Fruit fly (Drosophila melanogaster): ENCODE data around the gene drl.

drl gene

DNA sequence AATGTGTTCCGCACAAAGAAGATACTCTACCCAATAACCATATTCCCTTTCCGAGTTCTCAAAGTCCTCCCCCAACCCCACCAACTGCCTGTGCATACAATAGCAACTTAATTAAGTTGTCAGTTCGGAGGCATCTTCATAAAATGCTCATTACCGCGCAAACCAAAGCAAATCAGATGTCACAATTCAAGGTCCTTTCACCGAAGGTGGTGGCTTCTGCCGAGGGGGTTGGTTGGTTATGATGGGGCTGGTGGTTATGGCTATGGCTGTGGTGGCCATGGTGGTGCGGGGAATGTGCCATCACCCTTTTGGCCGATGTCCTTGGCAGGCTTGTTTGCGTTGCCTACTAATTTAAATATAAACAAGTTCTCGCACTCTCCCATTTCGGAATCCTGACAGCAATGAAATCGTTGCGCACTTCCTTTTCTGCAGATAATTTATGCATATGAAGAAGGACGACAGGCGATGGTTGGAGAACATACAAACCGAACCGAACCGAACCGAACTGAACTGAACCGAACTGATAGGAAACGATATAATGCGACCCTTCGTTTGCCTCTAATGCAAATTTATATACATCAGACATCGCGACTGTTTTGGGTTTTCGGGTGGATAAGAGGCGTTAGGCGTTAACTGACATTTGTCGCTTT lies 45.6 kb downstream of the drl start:
- TF ChIP-seq pan (optimal IDR thresholded peaks at IDR 0.05) (no peak), EcR (GFP tag; optimal IDR thresholded peaks at IDR 0.05) (no peak), Dll (optimal IDR thresholded peaks at IDR 0.05) (no peak), usp (GFP tag; optimal IDR thresholded peaks at IDR 0.05) (no peak), psq (optimal IDR thresholded peaks at IDR 0.05) (no peak), CG8478 (optimal IDR thresholded peaks at IDR 0.05) (no peak)

DNA sequence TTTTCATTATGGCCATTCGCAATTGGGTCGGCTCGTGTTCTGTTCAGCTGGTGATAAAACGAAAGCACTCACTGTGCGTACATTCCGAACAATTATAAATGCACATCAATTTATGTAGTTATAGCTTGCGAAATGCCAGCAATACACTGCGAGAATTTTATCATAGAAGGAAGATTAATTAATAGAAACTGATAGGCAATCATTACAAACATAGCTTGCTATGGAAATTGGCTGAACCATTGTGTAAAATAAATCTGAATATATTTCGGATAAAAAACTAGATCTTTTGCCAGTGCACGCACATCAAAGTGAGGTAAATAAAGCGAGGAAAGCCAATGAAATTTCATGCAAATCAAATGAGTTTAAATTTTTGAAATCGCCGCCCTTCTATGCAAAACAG lies 48.5 kb downstream of the drl start:
- TF ChIP-seq psq (optimal IDR thresholded peaks at IDR 0.05) (no peak), Dll (optimal IDR thresholded peaks at IDR 0.05) (no peak), pan (optimal IDR thresholded peaks at IDR 0.05) (no peak)

DNA sequence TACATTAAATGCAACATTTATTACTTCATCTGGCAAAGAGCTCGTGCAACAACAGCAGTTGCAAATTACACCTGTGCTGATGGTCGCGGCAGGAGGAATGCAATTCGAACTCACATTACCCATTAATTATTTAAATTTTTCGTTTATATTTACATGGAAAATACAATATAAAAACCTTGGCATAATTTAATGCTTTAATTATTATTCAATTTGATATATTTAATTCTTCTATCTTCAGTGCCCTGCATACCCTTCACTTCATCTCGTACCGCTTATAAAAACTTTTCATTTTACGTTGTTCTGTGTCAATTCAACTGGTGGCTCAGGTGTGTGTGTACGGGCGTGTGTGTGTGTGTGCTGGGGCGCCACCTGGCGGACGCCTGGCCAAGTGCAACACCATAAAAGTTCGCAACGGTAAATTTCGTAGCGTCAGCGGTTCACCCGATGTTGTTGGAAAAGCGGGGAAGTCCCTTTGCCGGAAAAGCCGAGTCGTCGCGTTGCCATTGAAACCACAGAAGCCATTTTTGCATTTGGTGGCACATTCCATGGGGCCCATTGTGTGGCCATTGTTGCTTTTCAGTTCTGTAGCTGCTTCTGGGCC lies 55.6 kb downstream of the drl start:
- no peak for TF ChIP-seq Dll (optimal IDR thresholded peaks at IDR 0.05)
- TF ChIP-seq usp (GFP tag; optimal IDR thresholded peaks at IDR 0.05): no peak
- no peak for TF ChIP-seq pan (optimal IDR thresholded peaks at IDR 0.05)
- no peak for TF ChIP-seq psq (optimal IDR thresholded peaks at IDR 0.05)
- TF ChIP-seq CG8478 (optimal IDR thresholded peaks at IDR 0.05): no peak
- TF ChIP-seq EcR (GFP tag; optimal IDR thresholded peaks at IDR 0.05): no peak

DNA sequence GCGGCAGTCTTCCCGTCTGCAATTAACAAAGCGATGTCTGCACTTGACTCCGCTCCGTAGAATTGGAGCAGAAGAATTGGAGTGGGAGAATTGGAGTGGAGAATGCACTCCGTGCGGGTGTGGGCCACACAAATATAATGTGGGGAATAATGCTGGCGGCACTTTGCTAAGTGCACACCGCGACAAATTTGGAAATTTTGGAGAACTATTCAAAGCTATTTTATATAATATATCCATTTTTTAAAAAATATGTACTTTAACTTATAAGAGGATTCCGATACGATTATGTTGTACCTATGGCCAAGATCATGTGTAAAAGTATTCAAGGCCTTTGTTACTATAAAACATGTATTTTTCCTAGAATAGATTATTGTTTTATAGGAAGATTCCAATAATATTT lies 57.1 kb downstream of the drl start:
- TF ChIP-seq psq (optimal IDR thresholded peaks at IDR 0.05) (no peak), usp (GFP tag; optimal IDR thresholded peaks at IDR 0.05) (no peak)

DNA sequence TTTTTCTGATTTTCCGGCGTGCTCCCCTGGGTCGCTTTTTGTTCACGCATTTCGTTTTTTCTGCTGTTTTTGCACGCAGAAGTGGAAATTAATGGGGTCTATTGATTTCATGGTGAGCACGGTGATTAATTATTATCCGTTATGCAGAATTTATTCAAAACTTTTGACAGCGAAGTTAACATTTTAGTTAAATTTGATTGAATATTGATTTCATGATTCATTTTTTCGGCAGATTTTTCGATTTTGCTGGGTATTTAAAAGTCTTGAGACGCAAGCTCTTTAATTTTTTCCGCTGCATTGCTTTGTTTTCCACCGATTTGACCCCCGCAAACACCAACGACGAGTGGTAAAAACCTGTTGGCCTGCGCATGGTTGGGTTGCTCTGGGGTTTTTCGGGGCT lies 62.3 kb downstream of the drl start:
- TF ChIP-seq CG8478 (optimal IDR thresholded peaks at IDR 0.05) (no peak), pan (optimal IDR thresholded peaks at IDR 0.05) (no peak), EcR (GFP tag; optimal IDR thresholded peaks at IDR 0.05) (no peak), psq (optimal IDR thresholded peaks at IDR 0.05) (no peak), usp (GFP tag; optimal IDR thresholded peaks at IDR 0.05) (no peak), Dll (optimal IDR thresholded peaks at IDR 0.05) (no peak)

DNA sequence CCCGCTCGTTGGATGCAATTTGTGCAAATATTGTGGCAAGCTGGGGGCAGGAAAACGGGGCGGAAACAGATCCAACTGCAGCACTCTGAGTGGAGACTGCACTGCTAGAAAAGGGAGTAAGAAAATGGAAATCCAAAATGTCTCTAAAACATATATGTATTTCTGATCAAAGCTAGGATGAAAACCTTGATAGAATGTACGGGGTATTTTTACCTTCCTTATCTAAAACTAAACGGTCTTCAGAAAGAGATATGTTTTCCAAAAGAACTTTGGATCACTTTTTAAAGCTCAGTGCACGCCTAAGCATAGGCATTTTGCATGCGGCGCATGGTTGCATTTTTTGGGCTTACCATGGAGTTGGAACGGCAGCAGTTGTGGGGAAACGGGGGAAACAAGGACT lies 63.9 kb downstream of the drl start:
- no peak for TF ChIP-seq CG8478 (optimal IDR thresholded peaks at IDR 0.05)
- no peak for TF ChIP-seq Dll (optimal IDR thresholded peaks at IDR 0.05)
- TF ChIP-seq pan (optimal IDR thresholded peaks at IDR 0.05): no peak
- TF ChIP-seq psq (optimal IDR thresholded peaks at IDR 0.05): no peak
- TF ChIP-seq usp (GFP tag; optimal IDR thresholded peaks at IDR 0.05): no peak
- no peak for TF ChIP-seq EcR (GFP tag; optimal IDR thresholded peaks at IDR 0.05)
